Worm (Caenorhabditis elegans) whole organism, early embryonic: Measurements from ENCODE around the gene B0244.10.

Source experiments
- B0310.2 ChIP-seq: sonication (generic microtip); optimal IDR thresholded peaks from 2 replicates; lab custom pipeline; 2016; ENCODE audit warnings: mild to moderate bottlenecking, missing genetic modification characterization, missing compliant biosample characterization
- F13C5.2 ChIP-seq: sonication (generic microtip); optimal IDR thresholded peaks from 2 replicates; lab custom pipeline; 2017; ENCODE audit warnings: mild to moderate bottlenecking, missing genetic modification characterization, inconsistent platforms, missing compliant biosample characterization
- aly-1 ChIP-seq: sonication (generic microtip); optimal IDR thresholded peaks from 2 replicates; lab custom pipeline; 2016; ENCODE audit warnings: missing genetic modification characterization, missing compliant biosample characterization
- ama-1 ChIP-seq: fragments of 150-350 bp; optimal IDR thresholded peaks from 2 replicates; lab custom pipeline; 2014
- ceh-13 ChIP-seq: fragments of 200-800 bp; sonication (Bioruptor generic); optimal IDR thresholded peaks from 2 replicates; lab custom pipeline; 2018; ENCODE audit warnings: mild to moderate bottlenecking, missing genetic modification characterization, missing compliant biosample characterization
- ceh-36 ChIP-seq: sonication (generic microtip); optimal IDR thresholded peaks from 2 replicates; lab custom pipeline; 2016; ENCODE audit warnings: missing genetic modification characterization, inconsistent platforms, missing compliant biosample characterization
- ets-7 ChIP-seq: sonication (generic microtip); optimal IDR thresholded peaks from 2 replicates; lab custom pipeline; 2016; ENCODE audit warnings: missing genotype, missing genetic modification characterization, missing compliant biosample characterization
- flt-1 ChIP-seq: fragments of 200-800 bp; sonication (Bioruptor generic); IDR thresholded peaks from 2 replicates; pipeline ENCODE4 v1.3.6; 2022; ENCODE audit warnings: missing genetic modification characterization, missing compliant biosample characterization
- hmbx-1 ChIP-seq: sonication (generic microtip); optimal IDR thresholded peaks from 2 replicates; lab custom pipeline; 2016; ENCODE audit warnings: mild to moderate bottlenecking, missing genetic modification characterization, missing compliant biosample characterization
- hmg-4 ChIP-seq: fragments of 200-800 bp; sonication (Bioruptor generic); optimal IDR thresholded peaks from 2 replicates; lab custom pipeline; 2018; ENCODE audit warnings: mild to moderate bottlenecking, missing genetic modification characterization, missing compliant biosample characterization
- hnd-1 ChIP-seq: sonication (generic microtip); optimal IDR thresholded peaks from 2 replicates; lab custom pipeline; 2016; ENCODE audit warnings: missing genetic modification characterization, missing compliant biosample characterization
- pes-1 ChIP-seq: fragments of 200-800 bp; sonication (Bioruptor generic); IDR thresholded peaks from 2 replicates; pipeline ENCODE4 v1.3.6; 2022; ENCODE audit warnings: missing genetic modification reagents, missing genetic modification characterization, missing compliant biosample characterization
- scrt-1 ChIP-seq: fragments of 200-800 bp; sonication (Bioruptor generic); IDR thresholded peaks from 2 replicates; pipeline ENCODE4 v1.3.6; 2022; ENCODE audit warnings: missing genetic modification characterization, missing compliant biosample characterization
- sea-1 ChIP-seq: fragments of 200-800 bp; sonication (Bioruptor generic); conservative IDR thresholded peaks from 2 replicates; pipeline ENCODE4 v1.3.6; 2022; ENCODE audit warnings: missing genetic modification characterization, missing compliant biosample characterization
- tbx-11 ChIP-seq: fragments of 200-800 bp; sonication (Bioruptor generic); IDR thresholded peaks from 2 replicates; pipeline ENCODE4 v1.3.6; 2022; ENCODE audit warnings: missing genetic modification characterization, missing compliant biosample characterization
- tbx-37 ChIP-seq: fragments of 200-800 bp; sonication (Bioruptor generic); conservative IDR thresholded peaks from 2 replicates; pipeline ENCODE4 v1.3.6; 2022; ENCODE audit warnings: missing genetic modification reagents, missing genetic modification characterization, missing compliant biosample characterization
- tra-4 ChIP-seq: sonication (generic microtip); optimal IDR thresholded peaks from 2 replicates; lab custom pipeline; 2017; ENCODE audit warnings: missing genetic modification characterization, missing compliant biosample characterization

B0244.10 gene

ce11 chrIII:5730041-5730440 is 4.9 kb upstream of the B0244.10 start:
- TF ChIP-seq F13C5.2 (tag; lab: Kevin White, UChicago) (no peak), scrt-1 (GFP tag; lab: Robert Waterston, UW) (no peak), tbx-37 (GFP tag; lab: Robert Waterston, UW) (no peak)

DNA sequence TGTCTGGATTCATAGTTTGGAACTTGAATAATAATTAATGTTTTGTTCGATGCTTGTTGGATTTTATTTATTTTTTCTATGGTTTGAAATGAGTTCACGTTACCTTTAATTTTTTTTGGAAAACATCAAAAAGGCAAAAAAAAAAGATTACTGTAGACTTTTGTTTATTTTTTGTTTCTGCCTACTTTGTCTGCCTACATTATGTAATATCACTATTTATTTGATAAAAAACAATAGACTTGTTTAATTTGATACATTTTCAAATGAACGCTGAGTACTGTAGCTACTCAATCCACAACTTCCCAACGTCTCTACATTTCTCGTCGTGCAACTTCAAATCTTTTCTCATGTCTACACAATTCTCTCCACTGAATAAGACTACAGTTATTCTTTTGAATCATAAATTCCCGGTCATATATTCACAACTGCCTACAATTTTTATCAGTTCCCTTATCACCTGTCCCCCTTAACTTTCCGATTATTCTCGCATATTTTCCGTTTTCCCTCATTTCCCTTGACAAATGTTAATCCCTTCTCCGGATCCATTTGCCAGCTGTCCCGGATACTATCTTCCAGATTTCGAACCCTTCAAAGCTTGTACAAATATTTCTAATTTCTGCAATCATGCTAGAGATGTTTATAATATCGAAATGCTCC is 3.9 kb upstream of the B0244.10 start, which contains the start of the genes B0244.9 and B0244.7:
B0244.9 (minus strand) TSS at position 51 of the 657 bp plus-strand sequence.
B0244.7 (plus strand) TSS at position 522 of the 657 bp plus-strand sequence.
- no peak for TF ChIP-seq flt-1
- TF ChIP-seq tra-4 (tag; lab: Kevin White, UChicago): no peak
- no peak for TF ChIP-seq tbx-37 (GFP tag; lab: Robert Waterston, UW)
- TF ChIP-seq pes-1 (GFP tag; lab: Robert Waterston, UW): no peak
- TF ChIP-seq hnd-1 (tag; lab: Kevin White, UChicago): no peak
- TF ChIP-seq ceh-36 (tag; lab: Kevin White, UChicago): no peak
- TF ChIP-seq B0310.2: no peak
- no peak for TF ChIP-seq ceh-13
- no peak for TF ChIP-seq ama-1 (lab: Kevin White, UChicago)
- no peak for TF ChIP-seq aly-1 (tag; lab: Kevin White, UChicago)
- no peak for TF ChIP-seq ets-7 (tag; lab: Kevin White, UChicago)

DNA sequence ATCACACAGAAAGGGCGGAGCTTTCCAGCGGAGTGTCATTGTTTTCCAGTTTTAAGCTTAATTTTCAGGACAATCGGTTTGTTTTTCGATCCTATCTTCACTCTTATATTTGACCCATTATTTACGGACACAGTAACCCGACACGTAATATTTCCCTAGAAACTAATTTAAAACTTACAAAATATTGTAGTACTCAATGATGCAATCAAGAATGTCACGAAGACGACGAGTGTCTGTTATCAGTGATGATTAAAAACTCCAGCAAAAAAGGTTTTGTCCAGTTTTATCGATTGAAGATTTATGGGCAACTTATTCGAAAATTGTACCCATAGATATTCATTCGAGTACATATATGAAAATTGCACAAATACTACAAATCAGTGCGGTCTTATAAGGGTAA is 2.0 kb upstream of the B0244.10 start, which contains the start of gene B0244.17:
B0244.17 (plus strand) TSS at position 301 of the 400 bp plus-strand sequence.
- TF ChIP-seq hnd-1 (tag; lab: Kevin White, UChicago) (no peak), flt-1 (no peak), B0310.2 (no peak)

DNA sequence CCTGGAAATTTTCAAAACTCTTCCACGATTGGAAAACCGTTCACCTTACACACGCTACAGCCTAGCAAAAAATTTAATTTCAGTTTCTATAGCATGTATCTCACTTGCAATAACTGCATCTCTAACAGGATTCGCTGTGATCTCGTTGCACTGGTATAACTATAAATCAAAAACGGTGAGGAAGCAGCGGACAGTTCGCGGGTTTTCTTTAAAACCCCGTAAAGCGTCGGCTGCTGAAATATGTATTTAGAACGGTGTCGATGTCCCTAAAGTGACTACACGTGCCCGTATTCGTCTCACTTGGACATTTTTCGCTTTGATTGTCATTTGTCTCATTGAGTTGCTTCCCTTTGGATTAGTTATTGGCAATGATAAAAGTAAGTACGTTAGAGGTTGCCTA is 630 bp upstream of the B0244.10 start:
- TF ChIP-seq hnd-1 (tag; lab: Kevin White, UChicago) (no peak), scrt-1 (GFP tag; lab: Robert Waterston, UW) (no peak), tbx-11 (GFP tag; lab: Robert Waterston, UW) (no peak), hmg-4 (no peak), aly-1 (tag; lab: Kevin White, UChicago) (no peak), ceh-13 (no peak), flt-1 (no peak), hmbx-1 (tag; lab: Kevin White, UChicago) (no peak), ama-1 (lab: Kevin White, UChicago) (no peak), pes-1 (GFP tag; lab: Robert Waterston, UW) (no peak), B0310.2 (no peak), ceh-36 (tag; lab: Kevin White, UChicago) (no peak)

DNA sequence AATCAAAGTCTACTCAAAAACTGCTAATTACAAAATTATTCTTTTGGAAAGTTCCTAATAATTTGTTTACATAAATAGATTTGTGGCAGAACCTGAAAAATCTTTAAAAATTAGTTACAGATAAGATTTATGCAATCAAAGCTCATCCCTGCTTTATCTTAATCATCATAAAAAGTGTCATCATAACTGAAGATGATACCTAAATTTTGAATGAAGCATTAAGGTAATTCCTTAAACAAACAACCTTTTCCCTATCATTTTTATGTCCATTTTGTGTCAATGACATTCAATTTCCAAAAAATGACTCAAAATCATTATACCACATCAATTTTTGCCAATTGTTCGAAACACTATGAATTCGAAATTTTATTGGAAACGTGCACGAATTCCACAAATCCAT is 2.8 kb downstream of the B0244.10 start, which contains the start of gene B0244.6:
B0244.6 (plus strand) TSS at position 301 of the 400 bp plus-strand sequence.
- TF ChIP-seq hmbx-1 (tag; lab: Kevin White, UChicago) (no peak), ceh-13 (no peak)

DNA sequence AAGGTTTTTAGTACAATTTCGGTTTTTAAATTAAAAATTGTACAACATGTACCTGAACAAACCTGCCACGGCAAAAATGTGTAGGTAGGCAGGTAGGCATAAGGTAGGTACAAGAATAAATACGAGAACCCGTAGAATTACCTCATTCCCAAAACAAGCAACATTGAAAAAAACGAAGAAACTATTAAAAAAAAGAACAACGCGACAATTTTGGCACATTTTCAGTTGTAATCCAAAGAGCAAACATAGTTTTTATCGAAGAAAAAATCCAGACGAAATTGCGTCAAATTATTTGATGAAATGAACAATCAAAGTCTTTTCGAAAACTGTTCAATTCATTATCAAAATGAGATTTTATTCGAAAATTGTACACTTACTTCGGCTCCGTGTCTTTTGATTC is 5.7 kb downstream of the B0244.10 start, which contains the start of gene B0244.16:
B0244.16 (plus strand) TSS at position 301 of the 400 bp plus-strand sequence.
- no peak for TF ChIP-seq sea-1 (GFP tag; lab: Robert Waterston, UW)
- TF ChIP-seq pes-1 (GFP tag; lab: Robert Waterston, UW): no peak
- TF ChIP-seq tbx-11 (GFP tag; lab: Robert Waterston, UW): no peak

ce11 chrIII:5743084-5743483 is 8.1 kb downstream of the B0244.10 start, which contains the start of gene B0244.15:
TSS of gene B0244.15 (plus strand) at chrIII:5743384.
- TF ChIP-seq ceh-13: no peak
- no peak for TF ChIP-seq F13C5.2 (tag; lab: Kevin White, UChicago)
- TF ChIP-seq ets-7 (tag; lab: Kevin White, UChicago): no peak
- no peak for TF ChIP-seq hnd-1 (tag; lab: Kevin White, UChicago)
- TF ChIP-seq scrt-1 (GFP tag; lab: Robert Waterston, UW): no peak
- no peak for TF ChIP-seq aly-1 (tag; lab: Kevin White, UChicago)
- no peak for TF ChIP-seq hmg-4
- TF ChIP-seq flt-1: no peak
- TF ChIP-seq tbx-11 (GFP tag; lab: Robert Waterston, UW): no peak
- TF ChIP-seq hmbx-1 (tag; lab: Kevin White, UChicago): no peak
- TF ChIP-seq tbx-37 (GFP tag; lab: Robert Waterston, UW): no peak
- no peak for TF ChIP-seq tra-4 (tag; lab: Kevin White, UChicago)
- TF ChIP-seq ceh-36 (tag; lab: Kevin White, UChicago): no peak
- no peak for TF ChIP-seq B0310.2
- TF ChIP-seq sea-1 (GFP tag; lab: Robert Waterston, UW): no peak
- no peak for TF ChIP-seq pes-1 (GFP tag; lab: Robert Waterston, UW)
- no peak for TF ChIP-seq ama-1 (lab: Kevin White, UChicago)

ce11 chrIII:5744579-5744978 is 9.6 kb downstream of the B0244.10 start, which contains the start of gene B0244.5:
TSS of gene B0244.5 (plus strand) at chrIII:5744879.
- no peak for TF ChIP-seq B0310.2
- no peak for TF ChIP-seq hnd-1 (tag; lab: Kevin White, UChicago)
- TF ChIP-seq tra-4 (tag; lab: Kevin White, UChicago): no peak
- no peak for TF ChIP-seq ets-7 (tag; lab: Kevin White, UChicago)
- no peak for TF ChIP-seq tbx-11 (GFP tag; lab: Robert Waterston, UW)
- no peak for TF ChIP-seq tbx-37 (GFP tag; lab: Robert Waterston, UW)
